Fruit fly (Drosophila melanogaster) whole organism, pupa: ENCODE data around the gene CG31777.
A peak's percentile ranks its signal among the peaks of the same experiment; 100 is the strongest.

Experiments used
- CG32121 ChIP-seq: fragments of 200-800 bp; sonication (Bioruptor generic); IDR thresholded peaks from 2 replicates; pipeline ENCODE4 v1.3.6; 2022; ENCODE audit warnings: missing biosample characterization, missing genetic modification characterization
- CG4496 ChIP-seq: fragments of 200-800 bp; sonication (Bioruptor generic); IDR thresholded peaks from 3 replicates; pipeline ENCODE4 v1.3.6; 2022; ENCODE audit warnings: missing biosample characterization, missing genetic modification characterization
- CG8159 ChIP-seq: fragments of 200-800 bp; sonication (Bioruptor generic); optimal IDR thresholded peaks from 3 replicates; lab custom pipeline; 2018; ENCODE audit warnings: missing biosample characterization, mild to moderate bottlenecking, missing genetic modification characterization, moderate library complexity
- CG9948 ChIP-seq: fragments of 200-800 bp; sonication (Bioruptor generic); optimal IDR thresholded peaks from 2 replicates; lab custom pipeline; 2018; ENCODE audit warnings: missing biosample characterization, mild to moderate bottlenecking, missing genetic modification characterization, moderate library complexity
- D1 ChIP-seq: fragments of 200-800 bp; sonication (Bioruptor generic); optimal IDR thresholded peaks from 2 replicates; lab custom pipeline; 2018; ENCODE audit warnings: missing biosample characterization, mild to moderate bottlenecking, missing genetic modification characterization, moderate library complexity
- EcR ChIP-seq: fragments of 200-800 bp; sonication (Bioruptor generic); optimal IDR thresholded peaks from 3 replicates; lab custom pipeline; 2019; ENCODE audit warnings: missing biosample characterization, missing genetic modification characterization, mild to moderate bottlenecking, moderate library complexity, missing genetic modification reagents
- Ets98B ChIP-seq: fragments of 200-800 bp; sonication (Bioruptor generic); IDR thresholded peaks from 2 replicates; pipeline ENCODE4 v1.3.6; 2022; ENCODE audit warnings: missing biosample characterization, missing genetic modification characterization
- rn ChIP-seq: fragments of 200-800 bp; sonication (Bioruptor generic); IDR thresholded peaks from 2 replicates; pipeline ENCODE4 v1.3.6; 2022; ENCODE audit warnings: missing biosample characterization, missing genetic modification characterization

- TF ChIP-seq CG9948 (tag; lab: Kevin White, UChicago), result no peak
- TF ChIP-seq CG8159 (tag; lab: Kevin White, UChicago), result peak; percentile 16
- no peak for TF ChIP-seq EcR (GFP tag; lab: Kevin White, UChicago)
- TF ChIP-seq CG4496 (GFP tag; lab: Robert Waterston, UW), result no peak
- TF ChIP-seq Ets98B (GFP tag; lab: Robert Waterston, UW), result no peak
- no peak for TF ChIP-seq CG32121 (GFP tag; lab: Robert Waterston, UW)
- no peak for TF ChIP-seq D1 (tag; lab: Kevin White, UChicago)
- no peak for TF ChIP-seq rn (GFP tag; lab: Robert Waterston, UW)
These were observed 21.6 kb downstream of the CG31777 start for dm6 chr2L:3685139-3685851.
